Fruit fly (Drosophila melanogaster): Measurements from ENCODE around the gene Adi1.
A peak's percentile ranks its signal among the peaks of the same experiment; 100 is the strongest.

The Adi1 gene

DNA sequence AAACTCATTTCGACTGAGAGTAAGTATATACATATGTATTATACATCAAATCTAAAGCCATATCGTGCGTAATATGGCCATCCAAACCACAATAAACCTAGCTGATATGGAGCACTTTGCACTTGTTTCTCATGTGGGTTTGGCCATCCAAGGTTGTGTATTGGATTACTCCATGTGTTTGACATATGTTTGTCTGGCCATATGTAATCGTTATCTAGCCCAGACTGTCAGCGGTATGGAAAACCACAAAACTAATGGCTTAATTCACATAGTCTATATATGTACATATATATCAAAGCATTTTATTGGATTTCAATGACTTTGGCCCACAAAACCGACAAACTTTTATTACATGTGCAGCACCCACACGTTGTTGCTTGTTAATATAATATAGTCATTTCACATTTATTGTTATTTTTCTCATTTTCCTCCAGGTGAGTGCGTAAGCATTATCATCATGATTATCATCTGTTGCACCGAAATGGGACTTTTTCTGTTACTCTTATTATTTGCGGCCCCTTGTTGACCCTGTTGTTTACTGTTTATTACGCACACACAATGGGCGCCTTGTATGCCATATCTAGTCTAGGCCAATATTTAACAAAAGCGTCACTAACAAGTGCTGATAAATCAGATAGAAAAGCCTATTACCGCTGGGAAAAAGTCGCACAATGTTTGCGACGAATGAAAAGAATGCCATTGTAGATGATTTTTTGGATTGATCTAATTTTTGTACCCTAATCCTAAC lies 6.6 kb upstream of the Adi1 start (continued):
- TF ChIP-seq CG1603 (tag; optimal IDR thresholded peaks at IDR 0.05) (peak; percentile 72), NFAT (GFP tag; IDR thresholded peaks at IDR 0.05) (no peak), twi (tag; optimal IDR thresholded peaks at IDR 0.05) (peak; percentile 97), bab2 (GFP tag; optimal IDR thresholded peaks at IDR 0.05) (peak; percentile 81), dysf (GFP tag; IDR thresholded peaks at IDR 0.05) (no peak), CG14667 (GFP tag; IDR thresholded peaks at IDR 0.05) (no peak), NK7.1 (GFP tag; optimal IDR thresholded peaks at IDR 0.05) (peak; percentile 70), YL-1 (GFP tag; optimal IDR thresholded peaks at IDR 0.05) (peak; percentile 21), gem (tag; optimal IDR thresholded peaks at IDR 0.05) (peak; percentile 69), Dip3 (GFP tag; optimal IDR thresholded peaks at IDR 0.05) (peak; percentile 12), HmgZ (tag; optimal IDR thresholded peaks at IDR 0.05) (peak; percentile 62), CG13894 (tag; optimal IDR thresholded peaks at IDR 0.05) (no peak), jing (GFP tag; optimal IDR thresholded peaks at IDR 0.05) (peak; percentile 16), CG2712 (tag; optimal IDR thresholded peaks at IDR 0.05) (peak; percentile 45), CG6175 (GFP tag; IDR thresholded peaks at IDR 0.05) (no peak), CG10543 (GFP tag; optimal IDR thresholded peaks at IDR 0.05) (peak; percentile 27), Spps (tag; optimal IDR thresholded peaks at IDR 0.05) (peak; percentile 24), gcm2 (GFP tag; optimal IDR thresholded peaks at IDR 0.05) (no peak), CG32767 (GFP tag; IDR thresholded peaks at IDR 0.05) (no peak), CG34224 (GFP tag; IDR thresholded peaks at IDR 0.05; ENCODE audit: partially characterized antibody) (no peak), ro (GFP tag; IDR thresholded peaks at IDR 0.05) (no peak), Hr3 (GFP tag; optimal IDR thresholded peaks at IDR 0.05) (peak; percentile 23), MESR4 (GFP tag; optimal IDR thresholded peaks at IDR 0.05) (no peak), Gsc (GFP tag; IDR thresholded peaks at IDR 0.05) (no peak), CG15479 (GFP tag; optimal IDR thresholded peaks at IDR 0.05) (no peak), chn (GFP tag; optimal IDR thresholded peaks at IDR 0.05) (peak; percentile 21), CG8281 (tag; optimal IDR thresholded peaks at IDR 0.05) (peak; percentile 40), CG8359 (GFP tag; optimal IDR thresholded peaks at IDR 0.05; ENCODE audit: borderline replicate concordance) (peak; percentile 28), CG5180 (GFP tag; optimal IDR thresholded peaks at IDR 0.05) (peak; percentile 58), Bteb2 (GFP tag; optimal IDR thresholded peaks at IDR 0.05) (peak; percentile 18), slbo (GFP tag; IDR thresholded peaks at IDR 0.05) (peak; percentile 29; the same call in 1 of the 2 replicates), CG6654 (GFP tag; optimal IDR thresholded peaks at IDR 0.05) (no peak), Ets65A (GFP tag) (no peak), hth (optimal IDR thresholded peaks at IDR 0.05) (no peak), vfl (GFP tag; optimal IDR thresholded peaks at IDR 0.05) (peak; percentile 37), klu (GFP tag; IDR thresholded peaks at IDR 0.05) (no peak), Hmr (GFP tag; optimal IDR thresholded peaks at IDR 0.05) (peak; percentile 79), vvl (GFP tag; IDR thresholded peaks at IDR 0.05) (no peak), da (GFP tag; optimal IDR thresholded peaks at IDR 0.05) (peak; percentile 72), fd3F (GFP tag; optimal IDR thresholded peaks at IDR 0.05) (peak; percentile 69), az2 (GFP tag; optimal IDR thresholded peaks at IDR 0.05) (peak; percentile 32), Awh (GFP tag; IDR thresholded peaks at IDR 0.05) (peak; percentile 75), Jarid2 (GFP tag; optimal IDR thresholded peaks at IDR 0.05) (peak; percentile 59), HmgD (GFP tag; optimal IDR thresholded peaks at IDR 0.05) (no peak), Oaz (GFP tag; IDR thresholded peaks at IDR 0.05) (no peak), ken (GFP tag; IDR thresholded peaks at IDR 0.05) (no peak), PHDP (tag; optimal IDR thresholded peaks at IDR 0.05) (peak; percentile 75), repo (GFP tag; optimal IDR thresholded peaks at IDR 0.05) (peak; percentile 11), Hr39 (optimal IDR thresholded peaks at IDR 0.05) (no peak), CG15696 (tag; optimal IDR thresholded peaks at IDR 0.05) (peak; percentile 45), B-H1 (GFP tag; IDR thresholded peaks at IDR 0.05) (peak; percentile 37; the same call in 1 of the 3 replicates)
